Worm (Caenorhabditis elegans) whole organism, young adult: Measurements from ENCODE around the gene fbxa-32.
A peak's percentile ranks its signal among the peaks of the same experiment; 100 is the strongest.

Source experiments
- B0261.1 ChIP-seq: sonication (generic microtip); optimal IDR thresholded peaks from 2 replicates; lab custom pipeline; 2016; ENCODE audit warnings: mild to moderate bottlenecking, missing genetic modification characterization, moderate library complexity, missing compliant biosample characterization
- D2030.7 ChIP-seq: fragments of 200-800 bp; sonication (Bioruptor generic); IDR thresholded peaks from 2 replicates; pipeline ENCODE4 v1.3.6; 2022; ENCODE audit warnings: missing genetic modification reagents, missing genetic modification characterization, missing compliant biosample characterization
- F23B12.7 ChIP-seq: sonication (generic microtip); optimal IDR thresholded peaks from 2 replicates; lab custom pipeline; 2017; ENCODE audit warnings: missing genetic modification characterization, mild to moderate bottlenecking, missing compliant biosample characterization, antibody characterized with exemption, moderate library complexity; ENCODE audit not compliant: insufficient read depth
- F55B11.4 ChIP-seq: sonication (generic microtip); optimal IDR thresholded peaks from 2 replicates; lab custom pipeline; 2016; ENCODE audit warnings: missing compliant biosample characterization, missing genetic modification characterization, borderline replicate concordance; ENCODE audit not compliant: insufficient read depth
- T07F8.4 ChIP-seq: sonication (generic microtip); optimal IDR thresholded peaks from 2 replicates; lab custom pipeline; 2016; ENCODE audit warnings: mild to moderate bottlenecking, missing genetic modification characterization, moderate library complexity, missing compliant biosample characterization
- T26A5.8 ChIP-seq: sonication (generic microtip); optimal IDR thresholded peaks from 2 replicates; lab custom pipeline; 2016; ENCODE audit warnings: missing genetic modification characterization, missing compliant biosample characterization
- Y53G8AR.9 ChIP-seq: fragments of 200-800 bp; sonication (Bioruptor generic); conservative IDR thresholded peaks from 2 replicates; pipeline ENCODE4 v1.3.6; 2022; ENCODE audit warnings: missing genetic modification reagents, missing genetic modification characterization, missing compliant biosample characterization
- Y56A3A.18 ChIP-seq: fragments of 200-800 bp; sonication (Bioruptor generic); IDR thresholded peaks from 2 replicates; pipeline ENCODE4 v1.3.6; 2022; ENCODE audit warnings: missing genetic modification reagents, missing genetic modification characterization, missing compliant biosample characterization
- attf-5 ChIP-seq: fragments of 200-800 bp; sonication (Bioruptor generic); optimal IDR thresholded peaks from 2 replicates; lab custom pipeline; 2018; ENCODE audit warnings: mild to moderate bottlenecking, missing genetic modification characterization, missing compliant biosample characterization
- attf-6 ChIP-seq: fragments of 200-800 bp; sonication (Bioruptor generic); IDR thresholded peaks from 2 replicates; pipeline ENCODE4 v1.3.6; 2022; ENCODE audit warnings: missing genetic modification reagents, missing genetic modification characterization, missing compliant biosample characterization
- ceh-58 ChIP-seq: fragments of 200-800 bp; sonication (Bioruptor generic); IDR thresholded peaks from 2 replicates; pipeline ENCODE4 v1.3.6; 2022; ENCODE audit warnings: missing genetic modification characterization, missing compliant biosample characterization
- dox-1 ChIP-seq: fragments of 200-800 bp; sonication (Bioruptor generic); IDR thresholded peaks from 2 replicates; pipeline ENCODE4 v1.3.6; 2022; ENCODE audit warnings: missing genetic modification reagents, missing genetic modification characterization, missing compliant biosample characterization
- dpl-1 ChIP-seq: fragments of 150-350 bp; optimal IDR thresholded peaks from 2 replicates; lab custom pipeline; 2014; ENCODE audit warnings: missing biosample characterization, missing genetic modification reagents, missing genetic modification characterization
- egrh-3 ChIP-seq: fragments of 200-800 bp; sonication (Bioruptor generic); IDR thresholded peaks from 2 replicates; pipeline ENCODE4 v1.3.6; 2022; ENCODE audit warnings: missing genetic modification reagents, missing genetic modification characterization, missing compliant biosample characterization
- him-1 ChIP-seq: sonication (generic microtip); optimal IDR thresholded peaks from 2 replicates; lab custom pipeline; 2016; ENCODE audit warnings: missing genotype, missing genetic modification reagents, missing genetic modification characterization, missing compliant biosample characterization
- hmg-1.2 ChIP-seq: fragments of 200-800 bp; sonication (Bioruptor generic); IDR thresholded peaks from 2 replicates; pipeline ENCODE4 v1.3.6; 2022; ENCODE audit warnings: missing genetic modification reagents, missing genetic modification characterization, missing compliant biosample characterization
- let-607 ChIP-seq, 2 experiments: fragments of 200-800 bp in 1 of 2; sonication (Bioruptor generic) in 1 of 2; sonication (generic microtip) in 1 of 2; optimal IDR thresholded peaks; 2 replicates each; lab custom pipeline; 2016 to 2018; ENCODE audit warnings: mild to moderate bottlenecking in 2 of 2, missing compliant biosample characterization in 2 of 2, missing genetic modification characterization in 2 of 2, moderate library complexity in 2 of 2, missing genotype in 1 of 2
- lin-26 ChIP-seq: fragments of 200-800 bp; sonication (Bioruptor generic); IDR thresholded peaks from 2 replicates; pipeline ENCODE4 v1.3.6; 2022; ENCODE audit warnings: missing genetic modification reagents, missing genetic modification characterization, missing compliant biosample characterization
- lin-40 ChIP-seq: sonication (generic microtip); optimal IDR thresholded peaks from 2 replicates; lab custom pipeline; 2016; ENCODE audit warnings: missing genetic modification characterization, mild to moderate bottlenecking, missing compliant biosample characterization, missing genotype, missing genetic modification reagents
- lin-54 ChIP-seq: fragments of 200-800 bp; sonication (Bioruptor generic); optimal IDR thresholded peaks from 2 replicates; lab custom pipeline; 2018; ENCODE audit warnings: mild to moderate bottlenecking, missing genetic modification characterization, missing compliant biosample characterization
- lsl-1 ChIP-seq: fragments of 200-800 bp; sonication (Bioruptor generic); optimal IDR thresholded peaks from 2 replicates; lab custom pipeline; 2018; ENCODE audit warnings: mild to moderate bottlenecking, missing genetic modification characterization, moderate library complexity, missing compliant biosample characterization
- madf-8 ChIP-seq: fragments of 200-800 bp; sonication (Bioruptor generic); conservative IDR thresholded peaks from 2 replicates; pipeline ENCODE4 v1.3.6; 2022; ENCODE audit warnings: missing genetic modification reagents, missing genetic modification characterization, missing compliant biosample characterization
- mcd-1 ChIP-seq: fragments of 200-800 bp; sonication (Bioruptor generic); IDR thresholded peaks from 2 replicates; pipeline ENCODE4 v1.3.6; 2022; ENCODE audit warnings: missing genetic modification reagents, missing genetic modification characterization, missing compliant biosample characterization
- mel-28 ChIP-seq: sonication (generic microtip); optimal IDR thresholded peaks from 2 replicates; lab custom pipeline; 2016; ENCODE audit warnings: borderline replicate concordance, mild to moderate bottlenecking, missing genetic modification characterization, missing compliant biosample characterization
- mxl-1 ChIP-seq: sonication (generic microtip); optimal IDR thresholded peaks from 2 replicates; lab custom pipeline; 2016; ENCODE audit warnings: missing genetic modification characterization, missing compliant biosample characterization
- nfyb-1 ChIP-seq: fragments of 200-800 bp; sonication (Bioruptor generic); IDR thresholded peaks from 2 replicates; pipeline ENCODE4 v1.3.6; 2022; ENCODE audit warnings: missing genetic modification reagents, missing genetic modification characterization, missing compliant biosample characterization
- nhr-90 ChIP-seq: sonication (generic microtip); optimal IDR thresholded peaks from 2 replicates; lab custom pipeline; 2016; ENCODE audit warnings: missing genotype, mild to moderate bottlenecking, missing genetic modification characterization, missing compliant biosample characterization
- pbrm-1 ChIP-seq: fragments of 200-800 bp; sonication (Bioruptor generic); IDR thresholded peaks from 2 replicates; pipeline ENCODE4 v1.3.6; 2022; ENCODE audit warnings: missing genetic modification reagents, missing genetic modification characterization, missing compliant biosample characterization
- rec-8 ChIP-seq, 2 experiments: sonication (generic microtip); optimal IDR thresholded peaks; 2 replicates each; lab custom pipeline; 2016; ENCODE audit warnings: mild to moderate bottlenecking in 2 of 2, missing genetic modification characterization in 2 of 2, missing genetic modification reagents in 2 of 2, missing genotype in 2 of 2, missing biosample characterization in 1 of 2, missing compliant biosample characterization in 1 of 2, moderate library complexity in 1 of 2
- rpc-1 ChIP-seq, 2 experiments: fragments of 150-350 bp in 1 of 2; sonication (generic microtip) in 1 of 2; optimal IDR thresholded peaks; 2 replicates each; lab custom pipeline; 2014 to 2018; ENCODE audit warnings: missing biosample characterization in 1 of 2, missing genetic modification characterization in 1 of 2, missing genetic modification reagents in 1 of 2, missing genotype in 1 of 2
- sea-2 ChIP-seq: fragments of 200-800 bp; sonication (Bioruptor generic); IDR thresholded peaks from 2 replicates; pipeline ENCODE4 v1.3.6; 2022; ENCODE audit warnings: missing genetic modification characterization, missing compliant biosample characterization
- snpc-1.3 ChIP-seq: sonication (generic microtip); optimal IDR thresholded peaks from 2 replicates; lab custom pipeline; 2017; ENCODE audit warnings: missing genetic modification characterization, mild to moderate bottlenecking, missing compliant biosample characterization, antibody characterized with exemption, moderate library complexity, missing genotype, missing genetic modification reagents; ENCODE audit not compliant: insufficient read depth
- snpc-4 ChIP-seq, 5 experiments: fragments of 150-350 bp in 1 of 5; sonication (generic microtip) in 4 of 5; optimal IDR thresholded peaks; 2 replicates each; lab custom pipeline; 2014 to 2018; ENCODE audit warnings: missing genetic modification characterization in 5 of 5, missing biosample characterization in 3 of 5, antibody characterized with exemption in 2 of 5, mild to moderate bottlenecking in 2 of 5, missing compliant biosample characterization in 2 of 5, missing genotype in 2 of 5, moderate library complexity in 2 of 5, missing genetic modification reagents in 1 of 5
- tbp1 ChIP-seq: fragments of 200-800 bp; sonication (Bioruptor generic); optimal IDR thresholded peaks from 2 replicates; lab custom pipeline; 2018; ENCODE audit warnings: mild to moderate bottlenecking, missing genetic modification characterization, missing compliant biosample characterization
- tbx-9 ChIP-seq: sonication (generic microtip); optimal IDR thresholded peaks from 2 replicates; lab custom pipeline; 2016; ENCODE audit warnings: borderline replicate concordance, missing genetic modification characterization, inconsistent platforms, missing compliant biosample characterization
- zfh-2 ChIP-seq: fragments of 200-800 bp; sonication (Bioruptor generic); conservative IDR thresholded peaks from 2 replicates; pipeline ENCODE4 v1.3.6; 2022; ENCODE audit warnings: missing genetic modification reagents, missing genetic modification characterization, missing compliant biosample characterization
- ztf-18 ChIP-seq: sonication (generic microtip); optimal IDR thresholded peaks from 2 replicates; lab custom pipeline; 2016; ENCODE audit warnings: missing genotype, mild to moderate bottlenecking, missing genetic modification characterization, missing compliant biosample characterization
- ztf-26 ChIP-seq: sonication (generic microtip); optimal IDR thresholded peaks from 2 replicates; lab custom pipeline; 2017; ENCODE audit warnings: missing genetic modification characterization, missing compliant biosample characterization

The fbxa-32 gene

ce11 chrIII:1218998-1219397 lies 50.1 kb downstream of the fbxa-32 start:
- TF ChIP-seq egrh-3 (GFP tag; lab: Robert Waterston, UW) (peak; percentile 10; the same call in 1 of the 2 replicates), T07F8.4 (no peak), dox-1 (GFP tag; lab: Robert Waterston, UW) (no peak), mel-28 (tag; lab: Kevin White, UChicago) (no peak), Y53G8AR.9 (GFP tag; lab: Robert Waterston, UW) (no peak), hmg-1.2 (GFP tag; lab: Robert Waterston, UW) (peak; percentile 97), attf-6 (GFP tag; lab: Robert Waterston, UW) (no peak), sea-2 (no peak)
- TF ChIP-seq, all 124 proteins: peak for 2

ce11 chrIII:1218221-1218620 lies 50.8 kb downstream of the fbxa-32 start:
- TF ChIP-seq snpc-1.3 (peak; percentile 38), Y53G8AR.9 (GFP tag; lab: Robert Waterston, UW) (peak; percentile 36; the same call in 1 of the 2 replicates), F55B11.4 (no peak), B0261.1 (tag; lab: Kevin White, UChicago) (peak; percentile 74), nhr-90 (tag; lab: Kevin White, UChicago) (peak; percentile 36), dpl-1 (peak; percentile 8), hmg-1.2 (GFP tag; lab: Robert Waterston, UW) (peak; percentile 47), D2030.7 (peak; percentile 51), pbrm-1 (GFP tag; lab: Robert Waterston, UW) (peak; percentile 52; the same call in 1 of the 2 replicates), mxl-1 (peak; percentile 25), madf-8 (no peak), ceh-58 (GFP tag; lab: Robert Waterston, UW) (no peak), rpc-1 (optimal IDR thresholded peaks at IDR 0.05; lab: Kevin White, UChicago) (peak; percentile 59), rpc-1 (tag; optimal IDR thresholded peaks at IDR 0.05; lab: Kevin White, UChicago) (peak; percentile 78), lin-40 (tag; lab: Kevin White, UChicago) (peak; percentile 28), nfyb-1 (GFP tag; lab: Robert Waterston, UW) (0 out of 2 replicates have a peak, but pooled peaks have one; percentile 45), him-1 (tag; lab: Kevin White, UChicago) (no peak), mcd-1 (peak; percentile 42), dox-1 (GFP tag; lab: Robert Waterston, UW) (peak; percentile 47; the same call in 1 of the 2 replicates), lsl-1 (GFP tag; lab: Kevin White, UChicago) (peak; percentile 9), ztf-26 (peak; percentile 13), rec-8 (tag; optimal IDR thresholded peaks at IDR 0.05; lab: Kevin White, UChicago) (no peak), lin-26 (GFP tag; lab: Robert Waterston, UW) (peak; percentile 73; the same call in 1 of the 2 replicates), ztf-18 (peak; percentile 42), Y56A3A.18 (GFP tag; lab: Robert Waterston, UW) (0 out of 2 replicates have a peak, but pooled peaks have one; percentile 34), lin-54 (peak; percentile 24), let-607 (tag; optimal IDR thresholded peaks at IDR 0.05; lab: Kevin White, UChicago) (peak in 1 of 2 experiments; percentile 57), tbp1 (GFP tag; lab: Kevin White, UChicago) (peak; percentile 91), egrh-3 (GFP tag; lab: Robert Waterston, UW) (peak; percentile 52), zfh-2 (GFP tag; lab: Robert Waterston, UW) (peak; percentile 49; the same call in 1 of the 2 replicates), snpc-4 (GFP tag; optimal IDR thresholded peaks at IDR 0.05; lab: Kevin White, UChicago) (no peak), snpc-4 (tag; optimal IDR thresholded peaks at IDR 0.05; lab: Kevin White, UChicago) (peak in 1 of 4 experiments; percentile 25), attf-5 (GFP tag; lab: Kevin White, UChicago) (peak; percentile 29), F23B12.7 (peak; percentile 36), tbx-9 (tag; lab: Kevin White, UChicago) (no peak), T26A5.8 (tag; lab: Kevin White, UChicago) (no peak)
- TF ChIP-seq, all 124 proteins: peak for 27
